Worm (Caenorhabditis elegans) whole organism, L1 larva: ENCODE measurements around the gene jkk-1.

Source experiments
- F16B12.6 ChIP-seq: fragments of 150-350 bp; optimal IDR thresholded peaks from 2 replicates; lab custom pipeline; 2014; ENCODE audit warnings: missing biosample characterization, missing genetic modification characterization
- egl-27 ChIP-seq, 2 experiments: fragments of 150-350 bp in 1 of 2; sonication (generic microtip); optimal IDR thresholded peaks; 3 replicates each; lab custom pipeline; 2017 to 2018; ENCODE audit warnings: missing biosample characterization in 2 of 2, missing genetic modification characterization in 2 of 2, missing genetic modification reagents in 2 of 2
- elt-3 ChIP-seq, 6 experiments: fragments of 150-350 bp in 1 of 6; sonication (generic microtip); optimal IDR thresholded peaks; 2 replicates each; lab custom pipeline; 2017 to 2018; ENCODE audit warnings: missing biosample characterization in 6 of 6, missing genetic modification characterization in 6 of 6, inconsistent platforms in 1 of 6
- fkh-10 ChIP-seq: sonication (generic microtip); optimal IDR thresholded peaks from 2 replicates; lab custom pipeline; 2017; ENCODE audit warnings: missing biosample characterization, missing genetic modification reagents, missing genetic modification characterization
- nhr-11 ChIP-seq: fragments of 150-350 bp; optimal IDR thresholded peaks from 2 replicates; lab custom pipeline; 2014; ENCODE audit warnings: missing biosample characterization, missing genetic modification characterization
- nhr-77 ChIP-seq: fragments of 150-350 bp; optimal IDR thresholded peaks from 2 replicates; lab custom pipeline; 2014; ENCODE audit warnings: missing biosample characterization, missing genetic modification characterization
- nhr-85 ChIP-seq: sonication (generic microtip); peaks from one replicate; lab custom pipeline; 2016; ENCODE audit warnings: missing genetic modification characterization, inconsistent platforms, missing compliant biosample characterization
- pag-3 ChIP-seq: sonication (generic microtip); optimal IDR thresholded peaks from 2 replicates; lab custom pipeline; 2017; ENCODE audit warnings: missing genetic modification characterization, mild to moderate bottlenecking, missing compliant biosample characterization, antibody characterized with exemption, borderline replicate concordance; ENCODE audit not compliant: insufficient read depth
- skn-1 ChIP-seq: fragments of 150-350 bp; optimal IDR thresholded peaks from 2 replicates; lab custom pipeline; 2014; ENCODE audit warnings: missing biosample characterization, missing genetic modification characterization
- sox-4 ChIP-seq: sonication (generic microtip); optimal IDR thresholded peaks from 2 replicates; lab custom pipeline; 2016; ENCODE audit warnings: missing genetic modification characterization, missing compliant biosample characterization
- tlp-1 ChIP-seq: fragments of 150-350 bp; optimal IDR thresholded peaks from 2 replicates; lab custom pipeline; 2014; ENCODE audit warnings: missing biosample characterization, missing genetic modification characterization
- unc-62 ChIP-seq: fragments of 150-350 bp; optimal IDR thresholded peaks from 2 replicates; lab custom pipeline; 2014; ENCODE audit warnings: missing biosample characterization, missing genetic modification reagents, missing genetic modification characterization
- zag-1 ChIP-seq: fragments of 150-350 bp; optimal IDR thresholded peaks from 2 replicates; lab custom pipeline; 2014; ENCODE audit warnings: missing biosample characterization, missing genetic modification characterization
- ztf-11 ChIP-seq, 2 experiments: sonication (generic microtip); optimal IDR thresholded peaks; 2 replicates each; lab custom pipeline; 2016 to 2017; ENCODE audit warnings: missing genetic modification characterization in 2 of 2, missing biosample characterization in 1 of 2, missing compliant biosample characterization in 1 of 2

DNA sequence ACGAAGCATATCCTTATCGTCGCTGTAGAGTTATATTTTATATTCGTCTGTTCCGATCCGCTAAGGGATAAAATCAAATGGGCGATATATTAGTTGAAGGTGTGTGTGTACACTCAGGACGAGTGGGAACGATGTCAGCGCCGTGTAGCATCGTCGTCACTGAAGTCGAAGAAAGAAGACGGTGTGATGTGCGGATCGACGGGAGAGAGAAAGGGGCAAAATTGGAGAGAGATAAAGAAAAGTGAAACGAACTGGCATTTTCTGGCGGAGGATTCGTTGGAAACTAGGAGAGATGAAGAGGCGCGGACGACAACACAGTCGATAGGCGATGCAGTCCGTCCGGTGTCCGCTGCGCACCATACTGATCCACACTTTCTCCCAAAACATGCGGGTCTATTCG lies 30.3 kb upstream of the jkk-1 start, which contains the start of gene C26B9.3:
- TF ChIP-seq unc-62 (GFP tag; lab: Kevin White, UChicago) = no peak
- TF ChIP-seq egl-27 (tag; optimal IDR thresholded peaks at IDR 0.05; lab: Kevin White, UChicago) = no peak
- TF ChIP-seq pag-3 (tag; lab: Kevin White, UChicago) = no peak
- TF ChIP-seq nhr-85 = no peak
- TF ChIP-seq fkh-10 (GFP tag; lab: Kevin White, UChicago) = no peak
- TF ChIP-seq tlp-1 = no peak
- no peak for TF ChIP-seq nhr-77 (tag; lab: Kevin White, UChicago)
- TF ChIP-seq sox-4 (tag; lab: Kevin White, UChicago) = no peak
- no peak for TF ChIP-seq zag-1 (tag; lab: Kevin White, UChicago)
- TF ChIP-seq F16B12.6 (tag; lab: Kevin White, UChicago) = no peak
- TF ChIP-seq skn-1 = no peak
- no peak for TF ChIP-seq nhr-11 (tag; lab: Kevin White, UChicago)
- no peak for TF ChIP-seq ztf-11 (tag; optimal IDR thresholded peaks at IDR 0.05; lab: Kevin White, UChicago)
- TF ChIP-seq elt-3 (tag; optimal IDR thresholded peaks at IDR 0.05; lab: Kevin White, UChicago) = no peak
